Worm (Caenorhabditis elegans) whole organism, L4 larva: Measurements from ENCODE around the gene rbg-3.
A peak's percentile ranks its signal among the peaks of the same experiment; 100 is the strongest.

ENCODE experiments used
- F26F4.8 ChIP-seq: fragments of 200-800 bp; sonication (Bioruptor generic); conservative IDR thresholded peaks from 2 replicates; pipeline ENCODE4 v1.3.6; 2022; ENCODE audit warnings: missing genetic modification characterization, missing compliant biosample characterization
- T26A8.4 ChIP-seq: fragments of 200-800 bp; sonication (Bioruptor generic); IDR thresholded peaks from 2 replicates; pipeline ENCODE4 v1.3.6; 2022; ENCODE audit warnings: missing genetic modification characterization, missing compliant biosample characterization
- arid-1 ChIP-seq: fragments of 200-800 bp; sonication (Bioruptor generic); conservative IDR thresholded peaks from 2 replicates; pipeline ENCODE4 v1.3.6; 2022; ENCODE audit warnings: missing genetic modification reagents, missing genetic modification characterization, missing compliant biosample characterization
- ceh-32 ChIP-seq: sonication (generic microtip); optimal IDR thresholded peaks from 2 replicates; lab custom pipeline; 2016; ENCODE audit warnings: mild to moderate bottlenecking, missing genetic modification characterization, missing compliant biosample characterization; ENCODE audit not compliant: poor library complexity
- daf-12 ChIP-seq: fragments of 150-350 bp; optimal IDR thresholded peaks from 2 replicates; lab custom pipeline; 2014; ENCODE audit warnings: missing biosample characterization, missing genetic modification reagents, missing genetic modification characterization
- dmd-8 ChIP-seq: fragments of 200-800 bp; sonication (Bioruptor generic); IDR thresholded peaks from 2 replicates; pipeline ENCODE4 v1.3.6; 2022; ENCODE audit warnings: missing genetic modification characterization, missing compliant biosample characterization
- dve-1 ChIP-seq: sonication (generic microtip); optimal IDR thresholded peaks from 2 replicates; lab custom pipeline; 2017; ENCODE audit warnings: antibody characterized with exemption, mild to moderate bottlenecking, missing genetic modification characterization, missing compliant biosample characterization; ENCODE audit not compliant: insufficient read depth
- lim-7 ChIP-seq: fragments of 200-800 bp; sonication (Bioruptor generic); IDR thresholded peaks from 2 replicates; pipeline ENCODE4 v1.3.6; 2022; ENCODE audit warnings: missing genetic modification characterization, missing compliant biosample characterization
- lin-39 ChIP-seq: fragments of 150-350 bp; optimal IDR thresholded peaks from 2 replicates; lab custom pipeline; 2014; ENCODE audit warnings: missing biosample characterization, missing genetic modification reagents, missing genetic modification characterization
- nhr-10 ChIP-seq: fragments of 150-350 bp; optimal IDR thresholded peaks from 2 replicates; lab custom pipeline; 2014; ENCODE audit warnings: missing biosample characterization, missing genetic modification characterization
- nhr-41 ChIP-seq: fragments of 200-800 bp; sonication (Bioruptor generic); IDR thresholded peaks from 2 replicates; pipeline ENCODE4 v1.3.6; 2022; ENCODE audit warnings: missing genetic modification reagents, missing genetic modification characterization, missing compliant biosample characterization
- pha-4 ChIP-seq, 2 experiments: fragments of 150-350 bp in 1 of 2; fragments of 200-800 bp in 1 of 2; sonication (Bioruptor generic) in 1 of 2; IDR thresholded peaks in 1 of 2; optimal IDR thresholded peaks in 1 of 2; 2 replicates each; pipeline versions ENCODE4 v1.3.6 to Lab custom; 2014 to 2022; ENCODE audit warnings: missing genetic modification characterization in 2 of 2, missing genetic modification reagents in 2 of 2, missing biosample characterization in 1 of 2, missing compliant biosample characterization in 1 of 2
- zag-1 ChIP-seq: fragments of 150-350 bp; optimal IDR thresholded peaks from 2 replicates; lab custom pipeline; 2014; ENCODE audit warnings: missing biosample characterization, missing genetic modification characterization
- zfp-3 ChIP-seq: fragments of 200-800 bp; sonication (Bioruptor generic); conservative IDR thresholded peaks from 2 replicates; pipeline ENCODE4 v1.3.6; 2022; ENCODE audit warnings: missing genetic modification reagents, missing genetic modification characterization, missing compliant biosample characterization

DNA sequence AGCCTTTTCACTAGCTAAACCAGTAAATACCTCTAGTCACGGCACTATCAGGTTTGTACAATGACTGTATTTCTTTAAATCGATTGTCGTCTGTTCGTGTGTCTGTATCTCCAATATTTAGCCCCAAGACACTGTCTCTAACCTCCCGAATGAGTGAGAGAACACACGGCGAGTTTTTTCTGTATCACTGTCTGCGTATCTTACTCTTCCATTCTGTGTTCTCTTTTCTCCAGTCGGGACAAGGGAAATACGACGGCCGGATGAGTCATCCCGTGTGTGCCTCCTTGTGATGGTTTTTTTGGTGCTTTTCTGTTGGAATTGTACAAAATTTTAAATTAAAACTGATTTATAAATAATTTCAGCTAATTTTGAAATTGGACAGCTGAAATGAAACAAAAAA lies 41.8 kb downstream of the rbg-3 start:
- TF ChIP-seq nhr-10 (tag; lab: Kevin White, UChicago) (no peak), daf-12 (no peak), lin-39 (tag; lab: Kevin White, UChicago) (no peak), dmd-8 (GFP tag; lab: Robert Waterston, UW) (no peak), F26F4.8 (GFP tag; lab: Robert Waterston, UW) (no peak), dve-1 (tag; lab: Kevin White, UChicago) (peak; percentile 86), ceh-32 (tag; lab: Kevin White, UChicago) (no peak), arid-1 (no peak), zag-1 (tag; lab: Kevin White, UChicago) (no peak), zfp-3 (GFP tag; lab: Robert Waterston, UW) (no peak), lim-7 (GFP tag; lab: Robert Waterston, UW) (no peak), T26A8.4 (peak; percentile 67), pha-4 (GFP tag; IDR thresholded peaks at IDR 0.05; lab: Robert Waterston, UW) (0 out of 2 replicates have a peak, but pooled peaks have one; percentile 50), pha-4 (tag; optimal IDR thresholded peaks at IDR 0.05; lab: Kevin White, UChicago) (peak; percentile 64), nhr-41 (GFP tag; lab: Robert Waterston, UW) (no peak)
